Fruit fly (Drosophila melanogaster) whole organism, prepupa: Measurements from ENCODE around the gene Sec63.

ENCODE experiments used
- CG10631 ChIP-seq: fragments of 200-800 bp; sonication (Bioruptor generic); optimal IDR thresholded peaks from 2 replicates; lab custom pipeline; 2016; ENCODE audit warnings: missing biosample characterization, missing genetic modification characterization
- CG10669 ChIP-seq: fragments of 200-800 bp; sonication (Bioruptor generic); optimal IDR thresholded peaks from 3 replicates; lab custom pipeline; 2018; ENCODE audit warnings: missing biosample characterization, mild to moderate bottlenecking, missing genetic modification characterization, moderate library complexity
- CG11762 ChIP-seq: fragments of 200-800 bp; sonication (Bioruptor generic); optimal IDR thresholded peaks from 3 replicates; lab custom pipeline; 2016; ENCODE audit warnings: missing biosample characterization, missing genetic modification characterization; ENCODE audit not compliant: insufficient read depth
- CG11902 ChIP-seq: fragments of 200-800 bp; sonication (Bioruptor generic); optimal IDR thresholded peaks from 3 replicates; lab custom pipeline; 2016; ENCODE audit warnings: missing biosample characterization, missing genetic modification characterization
- CG15336 ChIP-seq: fragments of 200-800 bp; sonication (Bioruptor generic); IDR thresholded peaks from 2 replicates; pipeline ENCODE4 v1.3.6; 2022; ENCODE audit warnings: missing biosample characterization, missing genetic modification characterization
- CG16779 ChIP-seq: fragments of 200-800 bp; sonication (Bioruptor generic); optimal IDR thresholded peaks from 3 replicates; lab custom pipeline; 2017; ENCODE audit warnings: missing biosample characterization, mild to moderate bottlenecking, missing genetic modification characterization
- CG4318 ChIP-seq: fragments of 200-800 bp; sonication (Bioruptor generic); optimal IDR thresholded peaks from 3 replicates; lab custom pipeline; 2017; ENCODE audit warnings: missing biosample characterization, mild to moderate bottlenecking, missing genetic modification characterization
- CG6792 ChIP-seq: fragments of 200-800 bp; sonication (Bioruptor generic); optimal IDR thresholded peaks from 3 replicates; lab custom pipeline; 2016; ENCODE audit warnings: missing biosample characterization, missing genetic modification characterization
- CG6854 ChIP-seq: fragments of 200-800 bp; sonication (Bioruptor generic); optimal IDR thresholded peaks from 2 replicates; lab custom pipeline; 2017; ENCODE audit warnings: missing biosample characterization, mild to moderate bottlenecking, missing genetic modification characterization
- CG7368 ChIP-seq: fragments of 200-800 bp; sonication (Bioruptor generic); optimal IDR thresholded peaks from 3 replicates; lab custom pipeline; 2016; ENCODE audit warnings: missing biosample characterization, missing genetic modification characterization
- CG8319 ChIP-seq: fragments of 200-800 bp; sonication (Bioruptor generic); optimal IDR thresholded peaks from 3 replicates; lab custom pipeline; 2016; ENCODE audit warnings: missing biosample characterization, missing genetic modification characterization
- CG8632 ChIP-seq: fragments of 200-800 bp; sonication (Bioruptor generic); optimal IDR thresholded peaks from 3 replicates; lab custom pipeline; 2016; ENCODE audit warnings: missing biosample characterization, missing genetic modification characterization
- CG9139 ChIP-seq: fragments of 200-800 bp; sonication (Bioruptor generic); optimal IDR thresholded peaks from 3 replicates; lab custom pipeline; 2017; ENCODE audit warnings: missing biosample characterization, mild to moderate bottlenecking, missing genetic modification characterization
- Eip75B ChIP-seq: fragments of 200-800 bp; sonication (Bioruptor generic); optimal IDR thresholded peaks from 3 replicates; lab custom pipeline; 2016; ENCODE audit warnings: missing biosample characterization, missing genetic modification characterization
- Eip78C ChIP-seq: fragments of 200-800 bp; sonication (Bioruptor generic); peaks from one replicate; lab custom pipeline; 2016; ENCODE audit warnings: missing biosample characterization, missing genetic modification characterization
- Eip93F ChIP-seq: fragments of 200-800 bp; sonication (Bioruptor generic); optimal IDR thresholded peaks from 2 replicates; lab custom pipeline; 2016; ENCODE audit warnings: missing biosample characterization, mild to moderate bottlenecking, missing genetic modification characterization
- Ets21C ChIP-seq: fragments of 200-800 bp; sonication (Bioruptor generic); optimal IDR thresholded peaks from 3 replicates; lab custom pipeline; 2016; ENCODE audit warnings: missing biosample characterization, missing genetic modification characterization
- Ets96B ChIP-seq: fragments of 200-800 bp; optimal IDR thresholded peaks from 2 replicates; lab custom pipeline; 2019; ENCODE audit warnings: missing biosample characterization, mild to moderate bottlenecking, missing genetic modification characterization, moderate library complexity
- Hr39 ChIP-seq: fragments of 200-800 bp; sonication (Bioruptor generic); optimal IDR thresholded peaks from 2 replicates; lab custom pipeline; 2016; ENCODE audit warnings: missing biosample characterization, missing genetic modification characterization
- Hr4 ChIP-seq: fragments of 200-800 bp; sonication (Bioruptor generic); optimal IDR thresholded peaks from 3 replicates; lab custom pipeline; 2016; ENCODE audit warnings: missing biosample characterization, missing genetic modification characterization
- Smox ChIP-seq: fragments of 200-800 bp; sonication (Bioruptor generic); optimal IDR thresholded peaks from 3 replicates; lab custom pipeline; 2016; ENCODE audit warnings: missing biosample characterization, missing genetic modification characterization
- Sox15 ChIP-seq: fragments of 200-800 bp; sonication (Bioruptor generic); optimal IDR thresholded peaks from 3 replicates; lab custom pipeline; 2016; ENCODE audit warnings: missing biosample characterization, missing genetic modification characterization
- acj6 ChIP-seq: fragments of 200-800 bp; sonication (Bioruptor generic); optimal IDR thresholded peaks from 3 replicates; lab custom pipeline; 2016; ENCODE audit warnings: missing biosample characterization, missing genetic modification characterization
- dac ChIP-seq: fragments of 200-800 bp; sonication (Bioruptor generic); optimal IDR thresholded peaks from 2 replicates; lab custom pipeline; 2017; ENCODE audit warnings: missing biosample characterization, mild to moderate bottlenecking, missing genetic modification characterization
- dsx ChIP-seq: fragments of 200-800 bp; optimal IDR thresholded peaks from 3 replicates; lab custom pipeline; 2019; ENCODE audit warnings: missing biosample characterization, mild to moderate bottlenecking, missing genetic modification characterization, moderate library complexity; ENCODE audit not compliant: poor library complexity, severe bottlenecking
- eg ChIP-seq: fragments of 200-800 bp; sonication (Bioruptor generic); IDR thresholded peaks from 3 replicates; pipeline ENCODE4 v1.3.6; 2022; ENCODE audit warnings: missing biosample characterization, missing genetic modification characterization
- esn ChIP-seq: fragments of 200-800 bp; sonication (Bioruptor generic); optimal IDR thresholded peaks from 2 replicates; lab custom pipeline; 2016; ENCODE audit warnings: missing biosample characterization, mild to moderate bottlenecking, missing genetic modification characterization, moderate library complexity
- fd59A ChIP-seq: fragments of 200-800 bp; sonication (Bioruptor generic); optimal IDR thresholded peaks from 2 replicates; lab custom pipeline; 2017; ENCODE audit warnings: missing biosample characterization, mild to moderate bottlenecking, missing genetic modification characterization, missing genetic modification reagents
- fkh ChIP-seq: fragments of 200-800 bp; sonication (Bioruptor generic); optimal IDR thresholded peaks from 3 replicates; lab custom pipeline; 2017; ENCODE audit warnings: missing biosample characterization, mild to moderate bottlenecking, missing genetic modification characterization, moderate library complexity
- lz ChIP-seq: fragments of 200-800 bp; sonication (Bioruptor generic); optimal IDR thresholded peaks from 3 replicates; lab custom pipeline; 2016; ENCODE audit warnings: missing biosample characterization, missing genetic modification characterization
- pdm3 ChIP-seq: fragments of 200-800 bp; sonication (Bioruptor generic); optimal IDR thresholded peaks from 3 replicates; lab custom pipeline; 2016; ENCODE audit warnings: missing biosample characterization, missing genetic modification characterization
- spab ChIP-seq: fragments of 200-800 bp; sonication (Bioruptor generic); optimal IDR thresholded peaks from 2 replicates; lab custom pipeline; 2017; ENCODE audit warnings: missing biosample characterization, mild to moderate bottlenecking, missing genetic modification characterization, missing genetic modification reagents
- ss ChIP-seq, 2 experiments: fragments of 200-800 bp; sonication (Bioruptor generic); optimal IDR thresholded peaks; 2 replicates in 1 of 2; 3 replicates in 1 of 2; lab custom pipeline; 2017 to 2018; ENCODE audit warnings: mild to moderate bottlenecking in 2 of 2, missing biosample characterization in 2 of 2, missing genetic modification characterization in 2 of 2, moderate library complexity in 1 of 2

Sec63 gene

DNA sequence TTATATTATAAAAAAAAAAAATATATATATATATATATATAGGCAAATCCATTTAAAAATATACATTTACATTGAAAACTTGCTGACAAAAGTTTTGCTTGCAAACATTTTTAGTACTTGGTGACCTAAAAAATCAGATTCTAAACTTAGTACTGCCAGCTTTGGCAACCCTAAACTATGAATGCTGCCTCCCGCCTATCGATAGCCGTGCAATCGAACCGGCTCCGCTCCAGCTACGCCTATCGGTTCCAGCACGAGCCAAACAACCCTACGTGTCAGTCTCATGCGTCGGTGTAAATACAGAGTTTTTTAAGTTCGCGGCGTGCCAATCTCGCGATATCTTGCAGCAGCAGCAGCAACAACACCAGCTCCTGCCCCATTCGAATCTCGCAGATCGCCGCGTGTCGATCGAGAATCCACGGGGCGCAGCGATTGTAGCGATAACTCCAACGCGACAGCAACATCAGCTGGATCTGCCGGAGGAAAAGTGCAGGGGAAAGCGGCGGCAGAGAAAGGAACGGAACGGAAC lies at the start of gene Sec63 (continued):
- TF ChIP-seq Eip78C (peak; percentile 34), fkh (GFP tag; lab: Kevin White, UChicago) (peak; percentile 26), CG15336 (GFP tag; lab: Robert Waterston, UW) (peak; percentile 57), CG8632 (GFP tag; lab: Kevin White, UChicago) (peak; percentile 56), CG10631 (GFP tag; lab: Kevin White, UChicago) (peak; percentile 38), acj6 (GFP tag; lab: Kevin White, UChicago) (peak; percentile 52), Eip93F (GFP tag; lab: Kevin White, UChicago) (peak; percentile 55), CG7368 (no peak)

DNA sequence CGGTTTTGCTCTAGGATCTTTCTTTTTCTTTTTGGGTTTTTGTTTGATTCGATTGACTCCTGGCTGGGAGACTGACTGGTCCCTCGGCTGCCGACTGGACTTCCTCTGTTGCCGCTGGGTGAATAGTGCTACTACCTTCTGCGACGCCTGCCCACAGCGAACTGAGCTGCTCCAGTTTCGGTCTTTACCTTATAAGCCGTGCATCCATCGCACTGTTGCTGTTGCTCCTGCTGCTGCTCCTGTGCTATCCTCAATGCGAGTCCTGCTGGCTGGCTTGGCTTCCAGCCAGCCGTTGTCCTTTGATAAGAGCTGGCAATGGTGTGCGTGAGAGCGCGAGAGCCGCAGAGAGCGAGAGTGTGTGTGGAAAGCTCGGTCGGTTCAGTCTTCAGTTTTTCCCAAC lies 47.6 kb upstream of the Sec63 start, which contains the start of gene unc-13-4A:
unc-13-4A (minus strand) TSS at position 143 of the 400 bp plus-strand sequence.
- TF ChIP-seq Hr39 (GFP tag; lab: Kevin White, UChicago): no peak
- no peak for TF ChIP-seq Hr4
- TF ChIP-seq Eip78C: no peak
- TF ChIP-seq spab: no peak
- TF ChIP-seq CG6854: no peak

DNA sequence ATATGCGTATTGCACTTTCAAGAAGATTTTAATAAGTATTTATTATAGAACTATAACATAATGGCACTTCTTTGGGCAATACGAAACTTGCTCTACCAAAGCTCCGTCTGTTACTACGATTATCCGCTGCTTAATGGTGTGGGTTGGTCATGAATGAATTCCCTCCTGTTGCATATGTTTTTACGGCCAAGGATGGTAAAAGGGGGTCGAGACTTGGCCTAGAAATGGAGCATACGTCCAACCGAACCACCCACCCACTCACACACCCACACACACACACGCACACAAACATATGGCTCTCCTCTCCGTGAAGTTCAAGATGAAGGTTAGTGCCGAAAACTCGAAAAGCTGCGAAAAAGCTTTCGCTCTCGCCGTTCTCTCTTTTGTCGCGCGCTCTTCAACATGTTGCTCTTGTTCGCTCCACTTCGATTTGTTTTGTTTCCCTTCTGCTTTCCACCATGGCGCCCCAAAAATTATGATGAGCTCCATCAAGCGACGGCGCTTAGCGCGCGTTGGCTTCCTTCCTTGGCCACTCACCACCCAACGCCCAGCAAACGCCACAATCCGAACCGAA lies 46.7 kb upstream of the Sec63 start:
- no peak for TF ChIP-seq CG11762 (GFP tag; lab: Kevin White, UChicago)
- no peak for TF ChIP-seq esn
- no peak for TF ChIP-seq CG10669 (GFP tag; lab: Kevin White, UChicago)
- no peak for TF ChIP-seq Eip75B (GFP tag; lab: Kevin White, UChicago)
- no peak for TF ChIP-seq Sox15 (GFP tag; lab: Kevin White, UChicago)
- no peak for TF ChIP-seq CG9139 (GFP tag; lab: Kevin White, UChicago)
- no peak for TF ChIP-seq dac (GFP tag; lab: Kevin White, UChicago)
- no peak for TF ChIP-seq lz (GFP tag; lab: Kevin White, UChicago)
- TF ChIP-seq pdm3 (GFP tag; lab: Kevin White, UChicago): no peak
- no peak for TF ChIP-seq CG8632 (GFP tag; lab: Kevin White, UChicago)
- no peak for TF ChIP-seq fd59A
- TF ChIP-seq Eip78C: no peak
- no peak for TF ChIP-seq CG6854
- TF ChIP-seq ss (GFP tag; optimal IDR thresholded peaks at IDR 0.05; lab: Kevin White, UChicago): no peak
- no peak for TF ChIP-seq spab
- no peak for TF ChIP-seq CG10631 (GFP tag; lab: Kevin White, UChicago)
- TF ChIP-seq Eip93F (GFP tag; lab: Kevin White, UChicago): no peak

DNA sequence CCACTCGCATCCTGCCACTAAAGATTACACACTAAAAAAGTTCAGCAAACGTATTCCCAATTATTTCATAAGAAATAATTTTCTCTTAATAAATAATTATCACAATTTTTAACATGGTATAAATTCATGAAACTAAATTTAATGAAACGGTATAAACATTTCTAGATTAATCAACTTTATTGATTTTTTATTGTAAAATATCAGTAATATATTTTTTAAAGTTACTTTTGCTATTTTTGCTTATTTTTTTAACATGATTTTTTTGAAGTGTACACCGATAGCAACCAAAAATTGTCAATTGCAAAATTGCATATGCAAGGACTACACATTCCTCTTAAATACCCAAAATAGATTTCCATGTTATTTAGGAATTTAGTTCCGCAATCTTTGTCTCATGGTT lies 46.2 kb upstream of the Sec63 start:
- TF ChIP-seq dsx (GFP tag; lab: Kevin White, UChicago) (no peak), pdm3 (GFP tag; lab: Kevin White, UChicago) (no peak), CG8319 (GFP tag; lab: Kevin White, UChicago) (no peak), CG16779 (no peak), Ets96B (tag; lab: Kevin White, UChicago) (no peak), eg (GFP tag; lab: Robert Waterston, UW) (no peak), lz (GFP tag; lab: Kevin White, UChicago) (no peak), dac (GFP tag; lab: Kevin White, UChicago) (no peak), fkh (GFP tag; lab: Kevin White, UChicago) (no peak), acj6 (GFP tag; lab: Kevin White, UChicago) (no peak), Hr39 (GFP tag; lab: Kevin White, UChicago) (no peak), CG10631 (GFP tag; lab: Kevin White, UChicago) (no peak), CG4318 (GFP tag; lab: Kevin White, UChicago) (no peak), CG7368 (no peak), Smox (GFP tag; lab: Kevin White, UChicago) (no peak), Ets21C (no peak), CG6792 (GFP tag; lab: Kevin White, UChicago) (no peak), CG10669 (GFP tag; lab: Kevin White, UChicago) (no peak), CG11902 (no peak), ss (GFP tag; optimal IDR thresholded peaks at IDR 0.05; lab: Kevin White, UChicago) (no peak)
